Fruit fly (Drosophila melanogaster) whole organism: ENCODE results near the gene hyd.

Source experiments
- Dll ChIP-seq: fragments of >200 bp; optimal IDR thresholded peaks from 2 replicates; lab custom pipeline; 2017
- EcR ChIP-seq, 2 experiments: fragments of >200 bp; optimal IDR thresholded peaks; 2 replicates each; lab custom pipeline; 2017; ENCODE audit warnings: missing biosample characterization in 2 of 2, missing genetic modification characterization in 2 of 2, missing genetic modification reagents in 2 of 2
- pan ChIP-seq: fragments of >200 bp; optimal IDR thresholded peaks from 2 replicates; lab custom pipeline; 2017
- psq ChIP-seq: fragments of >200 bp; optimal IDR thresholded peaks from 2 replicates; lab custom pipeline; 2017

DNA sequence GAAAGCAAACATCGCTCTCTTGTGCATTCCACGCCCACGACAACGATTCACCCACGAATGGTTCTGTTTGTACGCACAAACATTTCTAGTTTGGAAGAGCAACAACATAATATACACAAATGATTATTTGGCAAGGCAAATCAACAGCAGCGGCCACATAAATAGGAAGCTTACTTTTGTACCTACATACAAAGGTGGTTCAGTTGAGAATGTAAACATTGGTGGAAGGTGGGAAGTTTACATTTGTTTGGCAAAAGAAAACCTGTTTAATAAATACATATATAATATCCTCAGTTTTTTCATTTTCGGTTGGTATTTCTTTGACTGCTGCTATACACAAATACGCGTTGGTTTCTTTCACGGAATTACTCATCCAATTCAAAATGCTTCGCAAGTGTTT lies 22.8 kb downstream of the hyd start:
- TF ChIP-seq pan = no peak
- no peak for TF ChIP-seq Dll
- no peak for TF ChIP-seq psq (lab: Kevin White, UChicago)
- no peak for TF ChIP-seq EcR (GFP tag; optimal IDR thresholded peaks at IDR 0.05; lab: Kevin White, UChicago)
